Worm (Caenorhabditis elegans): Measurements from ENCODE around the gene C13F10.7.

Gene C13F10.7

ce11 chrV:7258965-7259364, 35.9 kb upstream of the C13F10.7 start, which contains the start of gene C13A2.12 (continued):
- TF ChIP-seq nfya-1 (tag; optimal IDR thresholded peaks at IDR 0.05; ENCODE audit: borderline replicate concordance, insufficient read depth), result no peak
- no peak for TF ChIP-seq B0261.1 (tag; optimal IDR thresholded peaks at IDR 0.05)
- TF ChIP-seq snpc-4 (GFP tag; optimal IDR thresholded peaks at IDR 0.05), result no peak
- TF ChIP-seq snpc-4 (tag; optimal IDR thresholded peaks at IDR 0.05), result no peak
- no peak for TF ChIP-seq dpl-1 (GFP tag; optimal IDR thresholded peaks at IDR 0.05)

ce11 chrV:7255095-7255494, 32.0 kb upstream of the C13F10.7 start, which contains the start of gene C05C8.8:
Gene C05C8.8, minus strand, starts transcription at chrV:7255195.
- TF ChIP-seq repo-1 (tag; optimal IDR thresholded peaks at IDR 0.05) (no peak), rpc-1 (optimal IDR thresholded peaks at IDR 0.05) (no peak), rpc-1 (tag; optimal IDR thresholded peaks at IDR 0.05) (no peak), attf-6 (GFP tag; IDR thresholded peaks at IDR 0.05) (no peak)

- TF ChIP-seq tlf-1 (GFP tag; optimal IDR thresholded peaks at IDR 0.05), result no peak
- TF ChIP-seq gei-17 (GFP tag; optimal IDR thresholded peaks at IDR 0.05), result no peak
- TF ChIP-seq dpl-1 (GFP tag; optimal IDR thresholded peaks at IDR 0.05), result no peak
- no peak for TF ChIP-seq repo-1 (tag; optimal IDR thresholded peaks at IDR 0.05)
- TF ChIP-seq lin-35 (GFP tag; optimal IDR thresholded peaks at IDR 0.05), result no peak
- no peak for TF ChIP-seq ztf-6 (GFP tag; IDR thresholded peaks at IDR 0.05)
- TF ChIP-seq bed-1 (GFP tag; IDR thresholded peaks at IDR 0.05), result no peak
- no peak for TF ChIP-seq Y67H2A.10 (GFP tag; conservative IDR thresholded peaks at IDR 0.05)
- no peak for TF ChIP-seq F52B5.7 (tag; optimal IDR thresholded peaks at IDR 0.05)
- TF ChIP-seq chd-7 (tag; optimal IDR thresholded peaks at IDR 0.05), result no peak
- no peak for TF ChIP-seq athp-1 (tag; optimal IDR thresholded peaks at IDR 0.05)
- TF ChIP-seq unc-62 (GFP tag; optimal IDR thresholded peaks at IDR 0.05), result no peak
- TF ChIP-seq snpc-4 (GFP tag; optimal IDR thresholded peaks at IDR 0.05), result no peak
- no peak for TF ChIP-seq snpc-4 (tag; optimal IDR thresholded peaks at IDR 0.05)
- TF ChIP-seq Y53F4B.3 (GFP tag; IDR thresholded peaks at IDR 0.05), result no peak
- TF ChIP-seq ekl-4 (GFP tag; IDR thresholded peaks at IDR 0.05), result no peak
- no peak for TF ChIP-seq K11D2.4 (GFP tag; IDR thresholded peaks at IDR 0.05)
Measured at ce11 chrV:7248227-7248953, 25.3 kb upstream of the C13F10.7 start.

- TF ChIP-seq ceh-91 (GFP tag; IDR thresholded peaks at IDR 0.05) (no peak), F22D6.2 (tag; optimal IDR thresholded peaks at IDR 0.05) (no peak), let-607 (tag; optimal IDR thresholded peaks at IDR 0.05) (no peak), dpl-1 (GFP tag; optimal IDR thresholded peaks at IDR 0.05) (no peak), F37B4.10 (GFP tag; IDR thresholded peaks at IDR 0.05) (no peak)
Measured at ce11 chrV:7246951-7247350, 23.9 kb upstream of the C13F10.7 start, which contains the start of gene C05C8.7. Gene C05C8.7, minus strand, starts transcription at chrV:7247050.

DNA sequence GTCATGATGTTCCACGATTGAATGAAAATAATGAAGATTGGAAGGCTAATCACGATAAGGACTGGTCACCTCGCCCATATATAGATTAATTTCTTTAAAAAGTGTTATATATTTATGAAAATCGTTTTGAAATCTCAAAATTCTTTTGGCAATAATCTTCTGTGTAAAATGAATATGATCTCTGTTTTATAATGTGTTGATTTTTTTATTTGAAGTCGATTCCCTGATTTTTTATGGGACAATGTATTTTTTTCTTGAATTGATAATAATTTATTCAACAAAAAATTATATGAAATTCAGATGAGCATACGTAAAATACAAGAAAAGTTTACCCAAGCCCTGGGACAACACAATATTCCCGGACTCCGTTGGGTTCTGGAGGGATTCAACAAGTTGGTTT, 16.4 kb upstream of the C13F10.7 start, which contains the start of gene C05C8.1:
Gene C05C8.1, plus strand, starts transcription at position 301 of the 400 bp plus-strand sequence.
- TF ChIP-seq ceh-40 (GFP tag; IDR thresholded peaks at IDR 0.05), result no peak
- TF ChIP-seq somi-1 (GFP tag; optimal IDR thresholded peaks at IDR 0.05), result no peak
- TF ChIP-seq zfh-2 (GFP tag; conservative IDR thresholded peaks at IDR 0.05), result no peak
- no peak for TF ChIP-seq nhr-120 (GFP tag; IDR thresholded peaks at IDR 0.05)
- no peak for TF ChIP-seq snpc-1.3 (tag; optimal IDR thresholded peaks at IDR 0.05; ENCODE audit: insufficient read depth)
- no peak for TF ChIP-seq D2030.7 (GFP tag; IDR thresholded peaks at IDR 0.05)
- no peak for TF ChIP-seq ceh-91 (GFP tag; IDR thresholded peaks at IDR 0.05)
- no peak for TF ChIP-seq madf-3 (GFP tag; IDR thresholded peaks at IDR 0.05)
- no peak for TF ChIP-seq ztf-3 (GFP tag; optimal IDR thresholded peaks at IDR 0.05)
- no peak for TF ChIP-seq F22D6.2 (tag; optimal IDR thresholded peaks at IDR 0.05)

Data from whole organism, young adult.